Fruit fly (Drosophila melanogaster) whole organism, embryonic: ENCODE results near the gene Hs2st.
A peak's percentile ranks its signal among the peaks of the same experiment; 100 is the strongest.

Source experiments
- ATbp ChIP-seq: fragments of 200-800 bp; sonication (Bioruptor generic); optimal IDR thresholded peaks from 2 replicates; lab custom pipeline; 2017; ENCODE audit warnings: missing biosample characterization, mild to moderate bottlenecking, missing genetic modification characterization, missing genetic modification reagents
- CG17802 ChIP-seq: fragments of 200-800 bp; sonication (Bioruptor generic); optimal IDR thresholded peaks from 2 replicates; lab custom pipeline; 2018; ENCODE audit warnings: missing biosample characterization, mild to moderate bottlenecking, missing genetic modification characterization, moderate library complexity
- CG2678 ChIP-seq: fragments of 200-800 bp; sonication (Bioruptor generic); optimal IDR thresholded peaks from 3 replicates; lab custom pipeline; 2019; ENCODE audit warnings: missing biosample characterization, mild to moderate bottlenecking, missing genetic modification characterization, moderate library complexity
- CG3726 ChIP-seq: fragments of 200-800 bp; sonication (Bioruptor generic); IDR thresholded peaks from 3 replicates; pipeline ENCODE4, ENCODE4 v1.3.6; 2022; ENCODE audit warnings: missing biosample characterization, missing genetic modification characterization
- CG4854 ChIP-seq: fragments of 200-800 bp; sonication (Bioruptor generic); optimal IDR thresholded peaks from 2 replicates; lab custom pipeline; 2016; ENCODE audit warnings: missing biosample characterization, missing genetic modification characterization, inconsistent platforms
- CG7271 ChIP-seq: fragments of 200-800 bp; sonication (Bioruptor generic); optimal IDR thresholded peaks from 2 replicates; lab custom pipeline; 2018; ENCODE audit warnings: missing biosample characterization, mild to moderate bottlenecking, missing genetic modification characterization, moderate library complexity
- CG8089 ChIP-seq: fragments of 200-800 bp; sonication (Bioruptor generic); optimal IDR thresholded peaks from 3 replicates; lab custom pipeline; 2016; ENCODE audit warnings: missing biosample characterization, missing genetic modification characterization
- CG9215 ChIP-seq: fragments of 200-800 bp; sonication (Bioruptor generic); IDR thresholded peaks from 2 replicates; pipeline ENCODE4 v1.3.6; 2022; ENCODE audit warnings: missing biosample characterization, missing genetic modification characterization
- CG9817 ChIP-seq: fragments of 200-800 bp; sonication (Bioruptor generic); optimal IDR thresholded peaks from 2 replicates; lab custom pipeline; 2018; ENCODE audit warnings: missing biosample characterization, mild to moderate bottlenecking, missing genetic modification characterization, moderate library complexity
- Dip3 ChIP-seq: fragments of 200-800 bp; sonication (Bioruptor generic); optimal IDR thresholded peaks from 3 replicates; lab custom pipeline; 2016; ENCODE audit warnings: missing biosample characterization, missing genetic modification characterization
- Doc3 ChIP-seq: fragments of 200-800 bp; sonication (Bioruptor generic); IDR thresholded peaks from 3 replicates; pipeline ENCODE4 v1.3.6; 2022; ENCODE audit warnings: missing biosample characterization, missing genetic modification characterization; ENCODE audit not compliant: partially characterized antibody
- E2f1 ChIP-seq: fragments of 200-800 bp; sonication (Bioruptor generic); IDR thresholded peaks from 2 replicates; pipeline ENCODE4 v1.3.6; 2022; ENCODE audit warnings: missing biosample characterization, missing genetic modification characterization
- Gsc ChIP-seq: fragments of 200-800 bp; sonication (Bioruptor generic); IDR thresholded peaks from 2 replicates; pipeline ENCODE4 v1.3.6; 2022; ENCODE audit warnings: missing biosample characterization, missing genetic modification characterization
- H2.0 ChIP-seq: fragments of 200-800 bp; sonication (Bioruptor generic); IDR thresholded peaks from 2 replicates; pipeline ENCODE4 v1.3.6; 2022; ENCODE audit warnings: missing biosample characterization, missing genetic modification characterization
- HHEX ChIP-seq: fragments of 200-800 bp; sonication (Bioruptor generic); optimal IDR thresholded peaks from 3 replicates; lab custom pipeline; 2017; ENCODE audit warnings: missing biosample characterization, mild to moderate bottlenecking, missing genetic modification characterization, missing genetic modification reagents
- HLH4C ChIP-seq: fragments of 200-800 bp; sonication (Bioruptor generic); IDR thresholded peaks from 3 replicates; pipeline ENCODE4 v1.3.6; 2022; ENCODE audit warnings: missing biosample characterization, missing genetic modification characterization; ENCODE audit not compliant: partially characterized antibody
- Hey ChIP-seq: fragments of 200-800 bp; sonication (Bioruptor generic); optimal IDR thresholded peaks from 3 replicates; lab custom pipeline; 2018; ENCODE audit warnings: missing biosample characterization, mild to moderate bottlenecking, missing genetic modification characterization
- HmgD ChIP-seq: fragments of 200-800 bp; sonication (Bioruptor generic); optimal IDR thresholded peaks from 3 replicates; lab custom pipeline; 2016; ENCODE audit warnings: missing biosample characterization, missing genetic modification characterization
- Kr ChIP-seq: fragments of 200-800 bp; sonication (Bioruptor generic); optimal IDR thresholded peaks from 2 replicates; lab custom pipeline; 2017; ENCODE audit warnings: missing biosample characterization, mild to moderate bottlenecking, missing genetic modification characterization
- NC2β ChIP-seq: fragments of 200-800 bp; sonication (Bioruptor generic); optimal IDR thresholded peaks from 2 replicates; lab custom pipeline; 2016; ENCODE audit warnings: missing biosample characterization, missing genetic modification characterization
- Nf-YB ChIP-seq: fragments of 200-800 bp; sonication (Bioruptor generic); optimal IDR thresholded peaks from 3 replicates; lab custom pipeline; 2019; ENCODE audit warnings: missing biosample characterization, mild to moderate bottlenecking, missing genetic modification characterization, moderate library complexity
- Ravus ChIP-seq: fragments of 200-800 bp; sonication (Bioruptor generic); IDR thresholded peaks from 2 replicates; pipeline ENCODE4 v1.3.6; 2022; ENCODE audit warnings: missing biosample characterization, missing genetic modification characterization
- Rx ChIP-seq: fragments of 200-800 bp; sonication (Bioruptor generic); IDR thresholded peaks from 2 replicates; pipeline ENCODE4 v1.3.6; 2022; ENCODE audit warnings: missing biosample characterization, missing genetic modification characterization
- bsh ChIP-seq, 2 experiments: fragments of 200-800 bp; sonication (Bioruptor generic); optimal IDR thresholded peaks; 2 replicates each; lab custom pipeline; 2017 to 2018; ENCODE audit warnings: mild to moderate bottlenecking in 2 of 2, missing biosample characterization in 2 of 2, missing genetic modification characterization in 2 of 2, moderate library complexity in 1 of 2
- chn ChIP-seq: fragments of 200-800 bp; sonication (Bioruptor generic); optimal IDR thresholded peaks from 2 replicates; lab custom pipeline; 2016; ENCODE audit warnings: missing biosample characterization, missing genetic modification characterization
- dati ChIP-seq: fragments of 200-800 bp; sonication (Bioruptor generic); IDR thresholded peaks from 2 replicates; pipeline ENCODE4 v1.3.6; 2022; ENCODE audit warnings: missing biosample characterization, missing genetic modification characterization
- eve ChIP-seq, 2 experiments: fragments of >200 bp; optimal IDR thresholded peaks; 2 replicates each; lab custom pipeline; 2017; ENCODE audit warnings: missing biosample characterization in 2 of 2, missing genetic modification characterization in 2 of 2
- gsb ChIP-seq: fragments of 200-800 bp; sonication (Bioruptor generic); IDR thresholded peaks from 2 replicates; pipeline ENCODE4 v1.3.6; 2022; ENCODE audit warnings: missing biosample characterization, missing genetic modification characterization
- jing ChIP-seq: fragments of 200-800 bp; sonication (Bioruptor generic); optimal IDR thresholded peaks from 2 replicates; lab custom pipeline; 2018; ENCODE audit warnings: missing biosample characterization, mild to moderate bottlenecking, missing genetic modification characterization
- lab ChIP-seq: fragments of 200-800 bp; sonication (Bioruptor generic); optimal IDR thresholded peaks from 3 replicates; lab custom pipeline; 2017; ENCODE audit warnings: missing biosample characterization, missing genetic modification characterization, mild to moderate bottlenecking, moderate library complexity, missing genetic modification reagents
- pfk ChIP-seq: fragments of 200-800 bp; sonication (Bioruptor generic); optimal IDR thresholded peaks from 2 replicates; lab custom pipeline; 2018; ENCODE audit warnings: missing biosample characterization, mild to moderate bottlenecking, missing genetic modification characterization, moderate library complexity
- pnt ChIP-seq: fragments of 200-800 bp; sonication (Bioruptor generic); optimal IDR thresholded peaks from 3 replicates; lab custom pipeline; 2016; ENCODE audit warnings: missing biosample characterization, missing genetic modification characterization
- slou ChIP-seq: fragments of 200-800 bp; sonication (Bioruptor generic); optimal IDR thresholded peaks from 3 replicates; lab custom pipeline; 2016; ENCODE audit warnings: missing biosample characterization, missing genetic modification characterization
- sob ChIP-seq: fragments of 200-800 bp; sonication (Bioruptor generic); IDR thresholded peaks from 2 replicates; pipeline ENCODE4 v1.3.6; 2022; ENCODE audit warnings: missing biosample characterization, missing genetic modification characterization
- unpg ChIP-seq: fragments of 200-800 bp; sonication (Bioruptor generic); optimal IDR thresholded peaks from 3 replicates; lab custom pipeline; 2018; ENCODE audit warnings: missing biosample characterization, mild to moderate bottlenecking, missing genetic modification characterization, moderate library complexity
- wek ChIP-seq: fragments of 200-800 bp; sonication (Bioruptor generic); optimal IDR thresholded peaks from 3 replicates; lab custom pipeline; 2018; ENCODE audit warnings: missing biosample characterization, mild to moderate bottlenecking, missing genetic modification characterization, moderate library complexity

The Hs2st gene

dm6 chr2L:19393703-19394210 is 50.8 kb downstream of the Hs2st start, which contains the start of gene CG31798 (continued):
- TF ChIP-seq CG4854 (GFP tag; lab: Kevin White, UChicago) (no peak), Nf-YB (no peak), wek (GFP tag; lab: Kevin White, UChicago) (no peak), CG9817 (tag; lab: Kevin White, UChicago) (peak; percentile 6), Kr (no peak), gsb (GFP tag; lab: Robert Waterston, UW) (no peak), chn (GFP tag; lab: Kevin White, UChicago) (no peak), E2f1 (GFP tag; lab: Robert Waterston, UW) (no peak), bsh (GFP tag; optimal IDR thresholded peaks at IDR 0.05; lab: Kevin White, UChicago) (no peak), CG7271 (no peak), Gsc (GFP tag; lab: Robert Waterston, UW) (no peak), Doc3 (GFP tag; lab: Robert Waterston, UW) (no peak), pnt (GFP tag; lab: Kevin White, UChicago) (no peak), CG3726 (GFP tag; lab: Robert Waterston, UW) (no peak), Hey (tag; lab: Kevin White, UChicago) (no peak), CG17802 (tag; lab: Kevin White, UChicago) (no peak), CG8089 (no peak), ATbp (GFP tag; lab: Kevin White, UChicago) (no peak), sob (peak; percentile 39; the same call in 1 of the 2 replicates), eve (GFP tag; optimal IDR thresholded peaks at IDR 0.05; lab: Kevin White, UChicago) (no peak), lab (no peak), Dip3 (GFP tag; lab: Kevin White, UChicago) (no peak), Rx (GFP tag; lab: Robert Waterston, UW) (no peak), HmgD (GFP tag; lab: Kevin White, UChicago) (peak; percentile 47), unpg (GFP tag; lab: Kevin White, UChicago) (no peak), slou (GFP tag; lab: Kevin White, UChicago) (no peak), CG9215 (GFP tag; lab: Robert Waterston, UW) (no peak), jing (GFP tag; lab: Kevin White, UChicago) (no peak), dati (no peak), Ravus (no peak), HHEX (GFP tag; lab: Kevin White, UChicago) (no peak), HLH4C (no peak), H2.0 (no peak), CG2678 (tag; lab: Kevin White, UChicago) (no peak), pfk (GFP tag; lab: Kevin White, UChicago) (no peak), NC2β (GFP tag; lab: Kevin White, UChicago) (no peak)
- TF ChIP-seq, all 482 proteins: peak for 31
